Fruit fly (Drosophila melanogaster): ENCODE results near the gene MED30.
A peak's percentile ranks its signal among the peaks of the same experiment; 100 is the strongest.

The MED30 gene

DNA sequence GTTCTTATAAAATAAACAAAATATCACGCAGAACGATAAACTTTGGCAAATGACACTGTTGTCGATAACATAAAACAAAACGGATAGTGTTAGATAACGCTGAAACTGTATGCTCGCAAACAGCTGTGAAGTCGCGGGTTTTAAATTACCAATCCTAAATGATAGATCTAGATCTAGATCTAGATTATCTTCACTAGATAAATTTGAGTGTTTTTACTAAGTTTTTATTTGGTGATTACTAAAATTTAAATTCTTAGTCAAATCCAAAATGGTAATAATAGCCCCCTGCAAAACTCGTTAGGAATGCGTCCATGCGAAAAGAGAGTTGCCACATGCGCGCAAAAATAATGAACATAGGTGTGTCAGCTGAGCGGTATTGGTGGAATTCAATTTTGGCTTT, at the start of gene MED30, which contains the start of gene Rev1:
Gene MED30 (minus strand): TSS at position 71 of the 400 bp plus-strand sequence.
Gene Rev1 (plus strand): TSS at position 345 of the 400 bp plus-strand sequence.
- TF ChIP-seq hth (optimal IDR thresholded peaks at IDR 0.05) (no peak), CG7987 (GFP tag; optimal IDR thresholded peaks at IDR 0.05) (peak; percentile 90), hb (GFP tag; IDR thresholded peaks at IDR 0.05; ENCODE audit: partially characterized antibody) (no peak), jumu (GFP tag; optimal IDR thresholded peaks at IDR 0.05) (peak; percentile 97), Sry-δ (GFP tag; optimal IDR thresholded peaks at IDR 0.05) (peak; percentile 80), Deaf1 (tag; optimal IDR thresholded peaks at IDR 0.05) (peak; percentile 65), unpg (GFP tag; optimal IDR thresholded peaks at IDR 0.05) (peak; percentile 94), cwo (GFP tag; optimal IDR thresholded peaks at IDR 0.05) (peak; percentile 87), Ssrp (tag; optimal IDR thresholded peaks at IDR 0.05) (peak; percentile 85), CG15011 (GFP tag; optimal IDR thresholded peaks at IDR 0.05) (no peak), CG10959 (GFP tag; IDR thresholded peaks at IDR 0.05) (peak; percentile 61), CG12071 (GFP tag; optimal IDR thresholded peaks at IDR 0.05) (peak; percentile 86), CG33557 (GFP tag; optimal IDR thresholded peaks at IDR 0.05) (peak; percentile 74), gsb-n (tag; optimal IDR thresholded peaks at IDR 0.05) (peak; percentile 84), tio (GFP tag; optimal IDR thresholded peaks at IDR 0.05) (no peak), CG7372 (GFP tag; IDR thresholded peaks at IDR 0.05) (peak; percentile 87), CG30020 (tag; optimal IDR thresholded peaks at IDR 0.05) (peak; percentile 76), emc (GFP tag; optimal IDR thresholded peaks at IDR 0.05) (peak; percentile 89), Hey (tag; optimal IDR thresholded peaks at IDR 0.05) (peak; percentile 61), pnt (GFP tag; optimal IDR thresholded peaks at IDR 0.05) (peak; percentile 96), CG6791 (GFP tag; IDR thresholded peaks at IDR 0.05; ENCODE audit: partially characterized antibody) (no peak), CG11247 (GFP tag; IDR thresholded peaks at IDR 0.05) (peak; percentile 92), ranshi (GFP tag; IDR thresholded peaks at IDR 0.05) (peak; percentile 87), YL-1 (GFP tag; optimal IDR thresholded peaks at IDR 0.05) (peak; percentile 88), CG9437 (GFP tag; optimal IDR thresholded peaks at IDR 0.05) (peak; percentile 77), Sin3A (optimal IDR thresholded peaks at IDR 0.05) (peak; percentile 68), CG14710 (tag; optimal IDR thresholded peaks at IDR 0.05) (peak; percentile 93), CG11398 (GFP tag; optimal IDR thresholded peaks at IDR 0.05) (peak; percentile 93), lola (GFP tag; optimal IDR thresholded peaks at IDR 0.05) (peak in 1 of 3 experiments; percentile 83), CG10274 (GFP tag; optimal IDR thresholded peaks at IDR 0.05) (peak; percentile 59), CG7357 (GFP tag; IDR thresholded peaks at IDR 0.05) (peak; percentile 76), CG3726 (GFP tag; IDR thresholded peaks at IDR 0.05) (0 out of 3 replicates have a peak, but pooled peaks have one; percentile 42), wor (GFP tag; IDR thresholded peaks at IDR 0.05) (peak; percentile 75), HmgZ (tag; optimal IDR thresholded peaks at IDR 0.05) (peak; percentile 96), usp (GFP tag; optimal IDR thresholded peaks at IDR 0.05) (no peak), rib (GFP tag; IDR thresholded peaks at IDR 0.05) (peak; percentile 86), CG34422 (GFP tag; IDR thresholded peaks at IDR 0.05) (peak; percentile 86), Nf-YC (tag; optimal IDR thresholded peaks at IDR 0.05) (peak; percentile 86), sna (GFP tag; IDR thresholded peaks at IDR 0.05; ENCODE audit: partially characterized antibody) (peak; percentile 59; the same call in 1 of the 2 replicates), CG3847 (GFP tag; IDR thresholded peaks at IDR 0.05) (peak; percentile 94), CG15514 (GFP tag; optimal IDR thresholded peaks at IDR 0.05) (peak; percentile 90), CG9876 (GFP tag; optimal IDR thresholded peaks at IDR 0.05) (peak; percentile 94), CG4730 (GFP tag; IDR thresholded peaks at IDR 0.05) (peak; percentile 84), Poxn (GFP tag; IDR thresholded peaks at IDR 0.05) (peak; percentile 75), wek (GFP tag; optimal IDR thresholded peaks at IDR 0.05) (peak; percentile 81), inv (GFP tag; IDR thresholded peaks at IDR 0.05; ENCODE audit: partially characterized antibody) (0 out of 2 replicates have a peak, but pooled peaks have one; percentile 15), Nf-YA (GFP tag; IDR thresholded peaks at IDR 0.05) (peak; percentile 85), CG12744 (GFP tag; optimal IDR thresholded peaks at IDR 0.05) (peak; percentile 92), MBD-R2 (GFP tag; IDR thresholded peaks at IDR 0.05) (peak; percentile 96), lilli (GFP tag; optimal IDR thresholded peaks at IDR 0.05) (peak; percentile 98), Oli (tag; optimal IDR thresholded peaks at IDR 0.05) (peak; percentile 88)

Measured in whole organism, embryonic.